Worm (Caenorhabditis elegans) whole organism, late embryonic: Measurements from ENCODE around the gene ZK1067.3.

Experiments used
- K02D7.2 ChIP-seq: sonication (generic microtip); optimal IDR thresholded peaks from 2 replicates; lab custom pipeline; 2017; ENCODE audit warnings: mild to moderate bottlenecking, missing genetic modification characterization, missing compliant biosample characterization
- ama-1 ChIP-seq: fragments of 150-350 bp; optimal IDR thresholded peaks from 2 replicates; lab custom pipeline; 2014
- ceh-18 ChIP-seq: sonication (generic microtip); optimal IDR thresholded peaks from 2 replicates; lab custom pipeline; 2016; ENCODE audit warnings: missing genetic modification characterization, missing compliant biosample characterization
- ceh-9 ChIP-seq: sonication (generic microtip); optimal IDR thresholded peaks from 2 replicates; lab custom pipeline; 2016; ENCODE audit warnings: mild to moderate bottlenecking, missing genetic modification characterization, inconsistent platforms, missing compliant biosample characterization
- dmd-4 ChIP-seq: sonication (generic microtip); optimal IDR thresholded peaks from 2 replicates; lab custom pipeline; 2016; ENCODE audit warnings: borderline replicate concordance, missing genetic modification characterization, missing compliant biosample characterization
- dve-1 ChIP-seq: sonication (generic microtip); optimal IDR thresholded peaks from 2 replicates; lab custom pipeline; 2017; ENCODE audit warnings: antibody characterized with exemption, mild to moderate bottlenecking, missing genetic modification characterization, missing compliant biosample characterization
- ets-4 ChIP-seq: sonication (generic microtip); optimal IDR thresholded peaks from 2 replicates; lab custom pipeline; 2016; ENCODE audit warnings: missing genetic modification characterization, missing compliant biosample characterization
- fkh-10 ChIP-seq: fragments of 150-350 bp; optimal IDR thresholded peaks from 2 replicates; lab custom pipeline; 2014; ENCODE audit warnings: missing biosample characterization, missing genetic modification reagents, missing genetic modification characterization
- fkh-6 ChIP-seq: sonication (generic microtip); optimal IDR thresholded peaks from 2 replicates; lab custom pipeline; 2016; ENCODE audit warnings: missing genetic modification characterization, missing compliant biosample characterization
- hlh-15 ChIP-seq: sonication (generic microtip); optimal IDR thresholded peaks from 2 replicates; lab custom pipeline; 2016; ENCODE audit warnings: missing genetic modification characterization, missing compliant biosample characterization
- madf-2 ChIP-seq: sonication (generic microtip); optimal IDR thresholded peaks from 2 replicates; lab custom pipeline; 2017; ENCODE audit warnings: missing genetic modification characterization, missing compliant biosample characterization
- nfya-1 ChIP-seq: sonication (generic microtip); optimal IDR thresholded peaks from 2 replicates; lab custom pipeline; 2017; ENCODE audit warnings: missing genetic modification characterization, mild to moderate bottlenecking, missing compliant biosample characterization, antibody characterized with exemption, moderate library complexity
- sdc-2 ChIP-seq: sonication (generic microtip); optimal IDR thresholded peaks from 2 replicates; lab custom pipeline; 2016; ENCODE audit warnings: missing genotype, missing genetic modification characterization, missing compliant biosample characterization

ce11 chrII:9250422-9250821 is 27.4 kb downstream of the ZK1067.3 start, which contains the start of gene T26C5.4:
- TF ChIP-seq sdc-2 (tag; lab: Kevin White, UChicago) (no peak), madf-2 (tag; lab: Kevin White, UChicago) (no peak), dmd-4 (tag; lab: Kevin White, UChicago) (no peak), ceh-18 (tag; lab: Kevin White, UChicago) (no peak), fkh-6 (no peak), ama-1 (lab: Kevin White, UChicago) (no peak), ets-4 (tag; lab: Kevin White, UChicago) (no peak), dve-1 (tag; lab: Kevin White, UChicago) (no peak), fkh-10 (GFP tag; lab: Kevin White, UChicago) (no peak), nfya-1 (no peak), hlh-15 (tag; lab: Kevin White, UChicago) (no peak), K02D7.2 (tag; lab: Kevin White, UChicago) (no peak), ceh-9 (no peak)
